Fruit fly (Drosophila melanogaster): ENCODE data around the gene MME1.

- TF ChIP-seq h (optimal IDR thresholded peaks at IDR 0.05) (no peak), ttk (optimal IDR thresholded peaks at IDR 0.05) (no peak)
Observed at dm6 chr2L:7026308-7026707, 1.0 kb upstream of the MME1 start.
